Worm (Caenorhabditis elegans) whole organism, L3 larva: ENCODE measurements around the gene T12B3.2.

Experiments used
- ceh-82 ChIP-seq: fragments of 150-350 bp; optimal IDR thresholded peaks from 2 replicates; lab custom pipeline; 2014; ENCODE audit warnings: missing biosample characterization, missing genetic modification characterization
- jun-1 ChIP-seq: fragments of 150-350 bp; optimal IDR thresholded peaks from 2 replicates; lab custom pipeline; 2014; ENCODE audit warnings: missing biosample characterization, missing genetic modification reagents, missing genetic modification characterization
- sea-2 ChIP-seq: fragments of 150-350 bp; sonication (generic microtip); optimal IDR thresholded peaks from 4 replicates; lab custom pipeline; 2014; ENCODE audit warnings: missing biosample characterization, missing genetic modification reagents, missing genetic modification characterization
- unc-62 ChIP-seq: fragments of 150-350 bp; sonication (generic microtip); optimal IDR thresholded peaks from 4 replicates; lab custom pipeline; 2014; ENCODE audit warnings: missing biosample characterization, missing genetic modification reagents, missing genetic modification characterization
- ztf-4 ChIP-seq: fragments of 150-350 bp; optimal IDR thresholded peaks from 2 replicates; lab custom pipeline; 2014; ENCODE audit warnings: missing biosample characterization, missing genetic modification characterization

- no peak for TF ChIP-seq sea-2
- no peak for TF ChIP-seq jun-1
- no peak for TF ChIP-seq unc-62 (GFP tag; lab: Kevin White, UChicago)
- TF ChIP-seq ztf-4 (tag; lab: Kevin White, UChicago) = no peak
- TF ChIP-seq ceh-82 (tag; lab: Kevin White, UChicago) = no peak
Measured at ce11 chrIV:7390126-7390766, 13.6 kb downstream of the T12B3.2 start.
